Fruit fly (Drosophila melanogaster): ENCODE results near the gene Gyc88E.
A peak's percentile ranks its signal among the peaks of the same experiment; 100 is the strongest.

Gyc88E gene

DNA sequence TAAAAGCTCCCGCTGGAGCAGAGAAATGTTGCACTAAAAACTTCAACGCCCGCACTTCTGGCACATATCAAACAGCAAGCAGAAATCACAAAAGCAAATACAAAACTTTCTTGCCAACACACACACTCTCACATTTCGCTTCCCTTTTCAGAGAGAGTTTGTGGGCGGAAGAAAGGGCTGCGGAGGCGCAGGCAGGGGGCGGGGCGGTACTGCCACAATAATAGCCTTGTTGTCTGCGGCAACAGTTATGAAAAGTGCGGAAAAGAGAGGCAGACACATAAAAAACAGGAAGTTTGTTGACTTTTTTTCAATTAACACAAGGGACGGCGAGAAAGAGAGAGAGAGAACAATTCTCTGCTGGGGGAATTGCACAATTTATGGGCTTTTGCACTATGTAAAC, 19.3 kb upstream of the Gyc88E start:
- no peak for TF ChIP-seq CG17801 (GFP tag; optimal IDR thresholded peaks at IDR 0.05; ENCODE audit: partially characterized antibody)

dm6 chr3R:15131677-15132076, 18.5 kb upstream of the Gyc88E start, which contains the start of gene CG42788:
Gene CG42788 (minus strand): TSS chr3R:15131926.
- TF ChIP-seq CG17801 (GFP tag; optimal IDR thresholded peaks at IDR 0.05; ENCODE audit: partially characterized antibody) = peak; percentile 78

DNA sequence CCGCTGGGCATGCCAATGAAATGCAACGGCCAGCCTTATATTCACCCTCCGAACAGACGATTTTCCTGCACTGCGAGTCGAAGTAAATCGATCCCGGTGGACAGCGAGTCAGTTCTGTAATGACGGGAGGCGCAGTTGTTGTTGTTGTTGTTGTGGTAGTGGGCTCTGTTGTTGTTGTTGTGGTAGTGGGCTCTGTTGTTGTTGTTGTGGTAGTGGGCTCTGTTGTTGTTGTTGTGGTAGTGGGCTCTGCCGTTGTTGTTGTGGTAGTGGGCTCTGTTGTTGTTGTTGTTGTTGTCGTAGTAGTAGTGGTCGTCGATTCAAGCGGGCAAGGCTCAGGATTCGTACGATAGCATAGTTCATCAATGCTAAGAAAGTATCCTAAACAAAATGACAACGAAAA, 14.2 kb upstream of the Gyc88E start:
- no peak for TF ChIP-seq CG17801 (GFP tag; optimal IDR thresholded peaks at IDR 0.05; ENCODE audit: partially characterized antibody)

DNA sequence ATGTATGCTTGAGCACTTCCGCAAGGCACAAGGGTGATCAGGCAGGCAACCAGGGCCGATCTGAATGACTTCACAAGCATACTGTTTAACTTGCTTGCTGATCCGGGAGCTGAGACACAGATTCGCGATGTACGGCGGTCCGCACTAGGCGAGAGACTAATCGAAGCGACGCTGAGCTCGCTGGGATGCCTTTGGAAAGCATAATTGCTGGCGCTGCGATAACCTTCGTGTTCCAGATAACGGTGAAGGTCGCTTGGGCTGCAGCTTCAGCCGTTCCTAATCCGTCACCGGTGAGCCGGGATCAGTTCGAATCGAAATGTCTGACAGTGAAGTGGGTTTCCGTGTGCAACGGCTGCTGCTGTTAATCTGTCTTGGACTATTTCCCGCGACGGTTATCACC, 13.3 kb upstream of the Gyc88E start, which contains the start of the genes CG6912 and CG3984:
CG6912 (minus strand) TSS at position 159 of the 400 bp plus-strand sequence.
CG3984 (plus strand) TSS at position 303 of the 400 bp plus-strand sequence.
- no peak for TF ChIP-seq CG17801 (GFP tag; optimal IDR thresholded peaks at IDR 0.05; ENCODE audit: partially characterized antibody)

DNA sequence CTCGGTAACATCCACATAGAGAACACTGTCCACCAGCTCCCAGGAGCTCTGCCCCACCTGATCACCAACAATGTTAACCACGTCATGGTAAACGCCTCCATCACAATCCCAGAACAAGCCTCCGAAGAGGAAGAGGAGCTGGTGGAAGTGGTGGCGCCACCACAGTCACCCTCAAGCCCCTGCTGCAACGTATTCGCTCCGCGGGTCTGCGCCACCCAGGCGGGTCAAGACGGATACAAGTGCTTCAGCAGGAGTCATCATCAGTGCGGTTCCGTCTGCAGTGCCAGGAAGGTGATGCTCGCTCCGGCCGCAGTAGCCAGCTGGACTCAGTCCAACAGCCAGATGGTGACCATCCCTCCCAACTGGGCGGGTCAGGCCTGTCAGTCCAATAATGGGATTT, 11.9 kb upstream of the Gyc88E start:
- no peak for TF ChIP-seq CG17801 (GFP tag; optimal IDR thresholded peaks at IDR 0.05; ENCODE audit: partially characterized antibody)

DNA sequence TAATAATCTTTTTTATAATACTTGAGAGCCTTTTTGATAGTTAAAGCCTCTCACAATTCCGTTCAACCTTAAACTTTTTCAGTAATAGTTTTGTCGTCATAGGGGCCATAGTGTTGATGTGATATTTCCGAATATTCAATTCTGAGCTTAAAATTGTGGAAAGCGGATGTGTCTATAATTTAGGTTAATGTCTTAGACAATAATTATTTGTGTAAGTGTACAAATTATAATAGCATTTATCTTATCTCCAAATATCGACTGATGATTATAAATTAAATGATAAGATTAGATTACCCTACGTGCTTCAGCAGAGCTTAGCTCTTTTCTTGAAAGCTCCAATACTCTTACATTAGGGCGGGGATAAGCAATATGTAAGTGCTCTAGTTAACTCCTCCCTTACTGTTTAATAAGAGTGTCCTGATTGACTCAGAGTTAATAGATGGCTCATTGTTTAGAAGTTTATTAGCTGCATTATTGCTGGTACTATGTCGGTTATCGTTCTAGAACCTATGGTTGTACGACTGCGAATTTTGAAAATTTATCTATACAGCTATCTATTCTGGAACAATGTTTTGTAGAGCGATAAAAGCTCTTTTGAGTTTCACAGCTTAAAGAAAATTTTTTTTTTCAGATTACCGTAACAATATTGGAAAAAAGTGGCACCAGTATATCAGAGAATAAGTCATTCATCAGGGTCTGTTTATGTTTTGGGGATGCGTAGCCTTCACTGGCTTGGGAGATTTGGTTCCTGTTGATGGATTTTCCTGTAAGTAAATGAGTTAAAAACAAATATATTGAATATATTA, 11.0 kb upstream of the Gyc88E start:
- TF ChIP-seq CG17801 (GFP tag; optimal IDR thresholded peaks at IDR 0.05; ENCODE audit: partially characterized antibody) = no peak

DNA sequence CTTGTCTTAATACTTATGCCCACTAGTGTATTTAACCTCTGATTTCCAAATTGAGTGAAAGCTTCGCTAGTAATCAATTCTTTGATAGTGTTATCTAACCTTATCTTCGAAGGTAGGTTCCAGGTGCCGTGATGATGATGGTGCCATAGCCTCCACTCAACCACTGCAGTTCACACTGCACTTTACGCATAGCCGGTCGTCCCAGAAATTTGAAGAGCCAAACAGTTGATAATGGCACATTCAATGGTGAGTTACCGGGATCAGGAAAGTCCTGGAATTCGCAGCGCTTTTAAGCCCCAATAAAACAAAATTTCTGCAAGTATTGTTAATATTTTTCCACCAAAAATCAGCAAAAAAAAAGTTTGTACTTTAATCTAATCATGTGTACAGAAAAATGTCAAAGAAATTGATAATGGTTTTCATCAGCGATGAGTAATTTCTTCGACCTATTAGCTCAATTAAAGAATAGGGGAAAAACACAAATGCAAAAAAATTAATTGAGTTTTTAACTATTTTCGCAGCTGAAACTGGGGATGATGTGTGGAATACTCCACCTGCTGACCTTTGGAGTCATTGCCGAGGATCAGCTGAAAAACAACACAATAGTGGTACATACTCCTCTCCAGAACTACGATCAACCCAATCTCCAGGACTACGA, 10.2 kb upstream of the Gyc88E start, which contains the start of gene CG3987:
CG3987 (plus strand) TSS at position 143 of the 658 bp plus-strand sequence.
- TF ChIP-seq CG17801 (GFP tag; optimal IDR thresholded peaks at IDR 0.05; ENCODE audit: partially characterized antibody) = no peak

- TF ChIP-seq CG17801 (GFP tag; optimal IDR thresholded peaks at IDR 0.05; ENCODE audit: partially characterized antibody) = no peak
Measured at dm6 chr3R:15145491-15145890, 4.7 kb upstream of the Gyc88E start.

dm6 chr3R:15146408-15147037, 3.7 kb upstream of the Gyc88E start:
- TF ChIP-seq CG17801 (GFP tag; optimal IDR thresholded peaks at IDR 0.05; ENCODE audit: partially characterized antibody) = no peak

- peak; percentile 79 for TF ChIP-seq CG17801 (GFP tag; optimal IDR thresholded peaks at IDR 0.05; ENCODE audit: partially characterized antibody)
Measured at dm6 chr3R:15147038-15147744, 3.0 kb upstream of the Gyc88E start, which contains the start of gene Glys. Gene Glys (minus strand): TSS chr3R:15147531.

DNA sequence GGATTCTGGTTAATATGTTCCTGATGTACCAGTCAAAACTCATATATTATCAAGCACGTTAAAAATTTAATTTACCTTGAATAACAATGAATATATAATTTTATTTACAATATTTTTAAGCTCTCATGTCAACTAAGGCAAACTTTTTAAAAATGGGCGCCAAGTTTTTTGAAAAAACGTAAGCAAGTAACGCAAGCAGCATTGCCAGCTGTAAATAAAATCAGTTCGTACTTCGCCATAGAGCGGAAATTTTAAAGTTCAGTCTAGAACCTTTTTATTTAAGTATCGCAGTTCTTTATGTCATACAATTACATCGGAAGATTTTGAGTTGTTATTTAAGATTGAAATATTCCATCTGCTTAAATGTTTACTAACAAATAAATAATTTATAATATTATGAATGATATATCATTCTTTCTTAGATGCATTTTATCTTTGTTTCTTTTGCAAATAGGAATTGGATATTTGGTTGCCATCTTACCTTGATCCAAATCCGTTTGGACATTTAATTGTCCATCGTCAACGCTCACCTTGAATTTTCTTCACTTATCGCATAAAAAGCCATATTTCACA, 2.2 kb upstream of the Gyc88E start:
- TF ChIP-seq CG17801 (GFP tag; optimal IDR thresholded peaks at IDR 0.05; ENCODE audit: partially characterized antibody) = no peak

DNA sequence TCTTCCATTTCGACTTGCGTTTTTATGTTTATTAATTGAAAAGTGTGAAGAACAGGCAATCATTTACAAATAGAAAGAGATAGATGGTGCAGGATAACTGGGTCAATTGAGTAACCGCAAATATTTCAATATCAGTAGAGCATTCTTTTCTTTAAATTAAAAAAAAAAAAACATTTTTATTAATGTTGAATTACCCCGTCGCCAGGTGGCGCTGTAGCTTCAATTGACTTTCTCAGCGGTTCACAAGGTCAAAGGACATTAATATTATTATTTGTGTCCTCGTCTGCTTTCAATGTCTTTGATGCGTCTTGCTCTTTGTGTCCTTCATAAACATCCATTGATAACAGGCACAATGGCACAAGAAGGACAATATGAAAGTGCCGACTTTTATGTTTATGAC, 1.6 kb upstream of the Gyc88E start:
- TF ChIP-seq CG17801 (GFP tag; optimal IDR thresholded peaks at IDR 0.05; ENCODE audit: partially characterized antibody) = no peak

DNA sequence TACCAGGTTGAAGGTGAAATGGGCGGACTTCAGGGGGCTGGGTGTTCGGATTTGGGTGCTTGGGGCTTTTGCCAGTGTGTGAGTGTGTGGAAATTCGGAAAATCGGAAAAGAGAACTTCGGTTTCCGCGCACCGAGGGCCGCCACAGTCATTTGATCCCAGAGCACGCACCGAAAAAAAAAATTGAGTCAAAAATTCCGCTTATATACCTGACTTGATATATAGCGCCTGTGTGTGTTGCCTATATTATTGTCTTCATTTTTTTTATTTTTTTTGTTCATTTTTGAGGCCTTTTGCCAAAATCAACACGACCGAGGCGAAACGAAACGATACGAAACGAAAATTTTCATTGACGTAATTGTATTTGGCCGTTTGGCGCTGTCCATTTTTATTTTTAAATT, 27.1 kb downstream of the Gyc88E start:
- TF ChIP-seq CG17801 (GFP tag; optimal IDR thresholded peaks at IDR 0.05; ENCODE audit: partially characterized antibody) = no peak

- TF ChIP-seq CG17801 (GFP tag; optimal IDR thresholded peaks at IDR 0.05; ENCODE audit: partially characterized antibody) = no peak
Measured at dm6 chr3R:15181467-15181866, 31.3 kb downstream of the Gyc88E start, which contains the start of gene Mf. Gene Mf (minus strand): TSS chr3R:15181510.
